Fruit fly (Drosophila melanogaster) whole organism, embryonic: Measurements from ENCODE around the gene Paics.
A peak's percentile ranks its signal among the peaks of the same experiment; 100 is the strongest.

Source experiments
- Awh ChIP-seq: fragments of 200-800 bp; sonication (Bioruptor generic); IDR thresholded peaks from 2 replicates; pipeline ENCODE4, ENCODE4 v1.3.6; 2022; ENCODE audit warnings: missing biosample characterization, missing genetic modification characterization
- B-H2 ChIP-seq: fragments of 200-800 bp; sonication (Bioruptor generic); optimal IDR thresholded peaks from 2 replicates; lab custom pipeline; 2018; ENCODE audit warnings: missing biosample characterization, mild to moderate bottlenecking, missing genetic modification characterization
- CG1024 ChIP-seq: fragments of 200-800 bp; sonication (Bioruptor generic); IDR thresholded peaks from 2 replicates; pipeline ENCODE4 v1.3.6; 2022; ENCODE audit warnings: missing biosample characterization, missing genetic modification characterization
- CG10654 ChIP-seq: fragments of 200-800 bp; sonication (Bioruptor generic); optimal IDR thresholded peaks from 2 replicates; lab custom pipeline; 2016; ENCODE audit warnings: missing biosample characterization, missing genetic modification characterization
- CG11723 ChIP-seq: fragments of 200-800 bp; sonication (Bioruptor generic); optimal IDR thresholded peaks from 2 replicates; lab custom pipeline; 2017; ENCODE audit warnings: missing biosample characterization, mild to moderate bottlenecking, missing genetic modification characterization
- CG12219 ChIP-seq: fragments of 200-800 bp; sonication (Bioruptor generic); optimal IDR thresholded peaks from 3 replicates; lab custom pipeline; 2018; ENCODE audit warnings: missing biosample characterization, mild to moderate bottlenecking, missing genetic modification characterization
- CG1233 ChIP-seq: fragments of 200-800 bp; sonication (Bioruptor generic); optimal IDR thresholded peaks from 4 replicates; lab custom pipeline; 2018; ENCODE audit warnings: missing biosample characterization, mild to moderate bottlenecking, missing genetic modification characterization
- CG15011 ChIP-seq: fragments of 200-800 bp; sonication (Bioruptor generic); optimal IDR thresholded peaks from 3 replicates; lab custom pipeline; 2018; ENCODE audit warnings: missing biosample characterization, mild to moderate bottlenecking, missing genetic modification characterization
- CG15269 ChIP-seq: fragments of 200-800 bp; sonication (Bioruptor generic); optimal IDR thresholded peaks from 2 replicates; lab custom pipeline; 2018; ENCODE audit warnings: missing biosample characterization, mild to moderate bottlenecking, missing genetic modification characterization, moderate library complexity
- CG17802 ChIP-seq: fragments of 200-800 bp; sonication (Bioruptor generic); optimal IDR thresholded peaks from 2 replicates; lab custom pipeline; 2018; ENCODE audit warnings: missing biosample characterization, mild to moderate bottlenecking, missing genetic modification characterization, moderate library complexity
- CG1832 ChIP-seq: fragments of 200-800 bp; sonication (Bioruptor generic); optimal IDR thresholded peaks from 2 replicates; lab custom pipeline; 2017; ENCODE audit warnings: missing biosample characterization, mild to moderate bottlenecking, missing genetic modification characterization, inconsistent platforms
- CG31224 ChIP-seq: fragments of 200-800 bp; sonication (Bioruptor generic); IDR thresholded peaks from 2 replicates; pipeline ENCODE4 v1.3.6; 2022; ENCODE audit warnings: missing biosample characterization, missing genetic modification characterization
- CG31388 ChIP-seq: fragments of 200-800 bp; sonication (Bioruptor generic); optimal IDR thresholded peaks from 2 replicates; lab custom pipeline; 2016; ENCODE audit warnings: missing biosample characterization, missing genetic modification characterization
- CG31441 ChIP-seq: fragments of 200-800 bp; sonication (Bioruptor generic); IDR thresholded peaks from 2 replicates; pipeline ENCODE4 v1.3.6; 2022; ENCODE audit warnings: missing biosample characterization, missing genetic modification characterization
- CG3407 ChIP-seq: fragments of 200-800 bp; sonication (Bioruptor generic); optimal IDR thresholded peaks from 2 replicates; lab custom pipeline; 2018; ENCODE audit warnings: missing biosample characterization, mild to moderate bottlenecking, missing genetic modification characterization
- CG4617 ChIP-seq: fragments of 200-800 bp; sonication (Bioruptor generic); optimal IDR thresholded peaks from 3 replicates; lab custom pipeline; 2016; ENCODE audit warnings: missing biosample characterization, missing genetic modification characterization, borderline replicate concordance
- CG6175 ChIP-seq: fragments of 200-800 bp; sonication (Bioruptor generic); IDR thresholded peaks from 3 replicates; pipeline ENCODE4 v1.3.6; 2022; ENCODE audit warnings: missing biosample characterization, missing genetic modification characterization
- CG6791 ChIP-seq: fragments of 200-800 bp; sonication (Bioruptor generic); IDR thresholded peaks from 3 replicates; pipeline ENCODE4 v1.3.6; 2022; ENCODE audit warnings: missing biosample characterization, missing genetic modification characterization; ENCODE audit not compliant: partially characterized antibody
- CG6854 ChIP-seq: fragments of 200-800 bp; sonication (Bioruptor generic); optimal IDR thresholded peaks from 3 replicates; lab custom pipeline; 2017; ENCODE audit warnings: missing biosample characterization, mild to moderate bottlenecking, missing genetic modification characterization
- CG8281 ChIP-seq: fragments of 200-800 bp; sonication (Bioruptor generic); optimal IDR thresholded peaks from 2 replicates; lab custom pipeline; 2018; ENCODE audit warnings: missing biosample characterization, mild to moderate bottlenecking, missing genetic modification characterization, moderate library complexity
- CG8290 ChIP-seq, 3 experiments: fragments of 200-800 bp; sonication (Bioruptor generic); optimal IDR thresholded peaks; 2 replicates each; lab custom pipeline; 2016 to 2019; ENCODE audit warnings: missing biosample characterization in 3 of 3, missing genetic modification characterization in 3 of 3, mild to moderate bottlenecking in 2 of 3, moderate library complexity in 1 of 3
- CG8359 ChIP-seq: fragments of 200-800 bp; sonication (Bioruptor generic); optimal IDR thresholded peaks from 2 replicates; lab custom pipeline; 2017; ENCODE audit warnings: missing biosample characterization, mild to moderate bottlenecking, missing genetic modification characterization, borderline replicate concordance
- Chrac-16 ChIP-seq: fragments of 200-800 bp; sonication (Bioruptor generic); optimal IDR thresholded peaks from 3 replicates; lab custom pipeline; 2016; ENCODE audit warnings: missing biosample characterization, missing genetic modification characterization
- Doc3 ChIP-seq: fragments of 200-800 bp; sonication (Bioruptor generic); IDR thresholded peaks from 3 replicates; pipeline ENCODE4 v1.3.6; 2022; ENCODE audit warnings: missing biosample characterization, missing genetic modification characterization; ENCODE audit not compliant: partially characterized antibody
- Fer2 ChIP-seq: fragments of 200-800 bp; sonication (Bioruptor generic); optimal IDR thresholded peaks from 2 replicates; lab custom pipeline; 2018; ENCODE audit warnings: missing biosample characterization, mild to moderate bottlenecking, missing genetic modification characterization, moderate library complexity
- Gsc ChIP-seq: fragments of 200-800 bp; sonication (Bioruptor generic); IDR thresholded peaks from 2 replicates; pipeline ENCODE4 v1.3.6; 2022; ENCODE audit warnings: missing biosample characterization, missing genetic modification characterization
- H2.0 ChIP-seq: fragments of 200-800 bp; sonication (Bioruptor generic); IDR thresholded peaks from 2 replicates; pipeline ENCODE4 v1.3.6; 2022; ENCODE audit warnings: missing biosample characterization, missing genetic modification characterization
- Hmr ChIP-seq: fragments of 200-800 bp; sonication (Bioruptor generic); optimal IDR thresholded peaks from 3 replicates; lab custom pipeline; 2017; ENCODE audit warnings: mild to moderate bottlenecking, missing biosample characterization, missing genetic modification reagents, missing genetic modification characterization
- Lhr ChIP-seq: fragments of 200-800 bp; sonication (Bioruptor generic); optimal IDR thresholded peaks from 3 replicates; lab custom pipeline; 2017; ENCODE audit warnings: mild to moderate bottlenecking, missing biosample characterization, missing genetic modification reagents, missing genetic modification characterization
- MBD-R2 ChIP-seq: fragments of 200-800 bp; sonication (Bioruptor generic); IDR thresholded peaks from 2 replicates; pipeline ENCODE4 v1.3.6; 2022; ENCODE audit warnings: missing biosample characterization, missing genetic modification characterization
- Meics ChIP-seq: fragments of 200-800 bp; sonication (Bioruptor generic); optimal IDR thresholded peaks from 2 replicates; lab custom pipeline; 2017; ENCODE audit warnings: missing biosample characterization, mild to moderate bottlenecking, missing genetic modification characterization
- Sry-β ChIP-seq: fragments of 200-800 bp; sonication (Bioruptor generic); optimal IDR thresholded peaks from 2 replicates; lab custom pipeline; 2018; ENCODE audit warnings: missing biosample characterization, mild to moderate bottlenecking, missing genetic modification characterization, moderate library complexity
- aop ChIP-seq: fragments of 200-800 bp; sonication (Bioruptor generic); IDR thresholded peaks from 2 replicates; pipeline ENCODE4 v1.3.6; 2022; ENCODE audit warnings: missing biosample characterization, missing genetic modification characterization
- bab2 ChIP-seq: fragments of 200-800 bp; sonication (Bioruptor generic); optimal IDR thresholded peaks from 2 replicates; lab custom pipeline; 2016; ENCODE audit warnings: missing biosample characterization, missing genetic modification characterization
- bbx ChIP-seq: fragments of 200-800 bp; sonication (Bioruptor generic); IDR thresholded peaks from 2 replicates; pipeline ENCODE4 v1.3.6; 2022; ENCODE audit warnings: missing biosample characterization, missing genetic modification characterization; ENCODE audit not compliant: partially characterized antibody
- cg ChIP-seq: fragments of 200-800 bp; sonication (Bioruptor generic); optimal IDR thresholded peaks from 3 replicates; lab custom pipeline; 2019; ENCODE audit warnings: missing biosample characterization, mild to moderate bottlenecking, missing genetic modification characterization, moderate library complexity
- corto ChIP-seq: fragments of 200-800 bp; sonication (Bioruptor generic); optimal IDR thresholded peaks from 2 replicates; lab custom pipeline; 2016; ENCODE audit warnings: missing biosample characterization, mild to moderate bottlenecking, missing genetic modification characterization, moderate library complexity
- gsb ChIP-seq: fragments of 200-800 bp; sonication (Bioruptor generic); IDR thresholded peaks from 2 replicates; pipeline ENCODE4 v1.3.6; 2022; ENCODE audit warnings: missing biosample characterization, missing genetic modification characterization
- hth ChIP-seq: fragments of >200 bp; optimal IDR thresholded peaks from 2 replicates; lab custom pipeline; 2017; ENCODE audit warnings: inconsistent platforms
- ind ChIP-seq: fragments of 200-800 bp; sonication (Bioruptor generic); optimal IDR thresholded peaks from 3 replicates; lab custom pipeline; 2016; ENCODE audit warnings: missing biosample characterization, missing genetic modification characterization
- onecut ChIP-seq: fragments of 200-800 bp; sonication (Bioruptor generic); IDR thresholded peaks from 2 replicates; pipeline ENCODE4 v1.3.6; 2022; ENCODE audit warnings: missing biosample characterization, missing genetic modification characterization
- p53 ChIP-seq: fragments of 200-800 bp; sonication (Bioruptor generic); optimal IDR thresholded peaks from 2 replicates; lab custom pipeline; 2016; ENCODE audit warnings: missing biosample characterization, missing genetic modification characterization
- pfk ChIP-seq: fragments of 200-800 bp; sonication (Bioruptor generic); optimal IDR thresholded peaks from 2 replicates; lab custom pipeline; 2018; ENCODE audit warnings: missing biosample characterization, mild to moderate bottlenecking, missing genetic modification characterization, moderate library complexity
- pita ChIP-seq: fragments of 200-800 bp; sonication (Bioruptor generic); optimal IDR thresholded peaks from 2 replicates; lab custom pipeline; 2017; ENCODE audit warnings: missing biosample characterization, mild to moderate bottlenecking, missing genetic modification characterization
- rib ChIP-seq: fragments of 200-800 bp; sonication (Bioruptor generic); IDR thresholded peaks from 2 replicates; pipeline ENCODE4 v1.3.6; 2022; ENCODE audit warnings: missing biosample characterization, missing genetic modification characterization
- shn ChIP-seq: fragments of 200-800 bp; sonication (Bioruptor generic); optimal IDR thresholded peaks from 3 replicates; lab custom pipeline; 2016; ENCODE audit warnings: missing biosample characterization, missing genetic modification characterization
- sima ChIP-seq: fragments of 200-800 bp; sonication (Bioruptor generic); optimal IDR thresholded peaks from 2 replicates; lab custom pipeline; 2016; ENCODE audit warnings: missing biosample characterization, missing genetic modification characterization
- trem ChIP-seq: fragments of 200-800 bp; optimal IDR thresholded peaks from 3 replicates; lab custom pipeline; 2019; ENCODE audit warnings: missing biosample characterization, mild to moderate bottlenecking, missing genetic modification characterization, moderate library complexity
- tx ChIP-seq: fragments of 200-800 bp; sonication (Bioruptor generic); optimal IDR thresholded peaks from 2 replicates; lab custom pipeline; 2016; ENCODE audit warnings: missing biosample characterization, missing genetic modification characterization
- vfl ChIP-seq: fragments of 200-800 bp; sonication (Bioruptor generic); optimal IDR thresholded peaks from 2 replicates; lab custom pipeline; 2016; ENCODE audit warnings: missing biosample characterization, missing genetic modification characterization

Paics gene

DNA sequence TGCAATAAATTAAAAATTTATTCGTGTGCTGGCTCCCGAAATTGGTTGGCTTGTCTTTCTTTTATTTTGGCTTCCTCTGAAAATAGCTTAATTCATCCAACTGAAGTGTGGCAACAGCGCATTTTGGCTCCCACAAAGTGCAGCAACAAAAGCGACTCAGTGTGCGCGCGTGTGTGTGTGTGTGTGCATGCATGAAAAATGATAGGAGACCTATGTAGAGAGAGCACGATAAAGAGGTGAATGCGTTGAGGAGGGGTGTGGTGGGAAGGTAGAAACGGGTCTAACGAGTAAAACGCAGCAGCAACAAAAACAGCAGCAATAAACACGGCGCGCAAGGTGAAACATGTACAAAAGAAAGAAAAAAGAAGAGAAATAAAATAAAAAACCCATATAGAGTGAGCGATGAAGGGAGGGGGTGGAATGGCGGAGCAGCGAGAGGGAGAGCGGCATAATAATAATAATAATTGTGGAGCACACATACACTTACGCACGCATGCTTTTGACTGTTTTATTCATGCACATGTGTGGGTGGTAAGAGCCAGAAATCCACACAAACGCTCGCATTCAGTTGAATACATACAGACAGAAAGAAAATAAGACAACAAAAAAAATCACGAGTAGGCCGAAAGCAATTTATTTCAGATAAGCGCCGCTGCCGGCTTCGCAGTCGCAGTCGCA lies 23.2 kb downstream of the Paics start (continued):
- no peak for TF ChIP-seq CG6791
- no peak for TF ChIP-seq Lhr (GFP tag; lab: Kevin White, UChicago)
- TF ChIP-seq CG12219 (GFP tag; lab: Kevin White, UChicago), result no peak
- no peak for TF ChIP-seq CG17802
- no peak for TF ChIP-seq CG4617 (GFP tag; lab: Kevin White, UChicago)
- no peak for TF ChIP-seq Fer2 (tag; lab: Kevin White, UChicago)
- TF ChIP-seq CG3407 (GFP tag; lab: Kevin White, UChicago), result peak; percentile 100
- TF ChIP-seq bab2 (GFP tag; lab: Kevin White, UChicago), result no peak
- TF ChIP-seq Sry-β, result no peak
- no peak for TF ChIP-seq B-H2 (GFP tag; lab: Kevin White, UChicago)
- TF ChIP-seq ind, result no peak
- no peak for TF ChIP-seq hth (lab: Kevin White, UChicago)
- TF ChIP-seq vfl (GFP tag; lab: Kevin White, UChicago), result no peak
- peak; percentile 38 for TF ChIP-seq corto
- TF ChIP-seq Chrac-16 (GFP tag; lab: Kevin White, UChicago), result no peak
- TF ChIP-seq Doc3 (GFP tag; lab: Robert Waterston, UW), result no peak
- TF ChIP-seq cg (GFP tag; lab: Kevin White, UChicago), result peak; percentile 88
- no peak for TF ChIP-seq onecut (GFP tag; lab: Robert Waterston, UW)
- no peak for TF ChIP-seq CG6175 (GFP tag; lab: Robert Waterston, UW)
- TF ChIP-seq Hmr (GFP tag; lab: Kevin White, UChicago), result peak; percentile 56
- TF ChIP-seq CG8290 (GFP tag; optimal IDR thresholded peaks at IDR 0.05; lab: Kevin White, UChicago), result no peak
- TF ChIP-seq CG8290 (tag; optimal IDR thresholded peaks at IDR 0.05; lab: Kevin White, UChicago), result no peak
- no peak for TF ChIP-seq aop
- TF ChIP-seq CG31224 (GFP tag; lab: Robert Waterston, UW), result no peak
- TF ChIP-seq Meics, result peak; percentile 16
- peak; percentile 86 for TF ChIP-seq p53 (GFP tag; lab: Kevin White, UChicago)
- no peak for TF ChIP-seq CG6854 (GFP tag; lab: Kevin White, UChicago)
- TF ChIP-seq Awh (GFP tag; lab: Robert Waterston, UW), result no peak
- no peak for TF ChIP-seq tx (GFP tag; lab: Kevin White, UChicago)
- TF ChIP-seq CG15269 (tag; lab: Kevin White, UChicago), result no peak
- no peak for TF ChIP-seq H2.0 (GFP tag; lab: Robert Waterston, UW)
- TF ChIP-seq sima, result no peak
- TF ChIP-seq gsb (GFP tag; lab: Robert Waterston, UW), result no peak
- TF ChIP-seq shn (GFP tag; lab: Kevin White, UChicago), result no peak
- TF ChIP-seq CG8281 (tag; lab: Kevin White, UChicago), result no peak
- no peak for TF ChIP-seq pfk
- TF ChIP-seq CG1233 (GFP tag; lab: Kevin White, UChicago), result no peak
- TF ChIP-seq pita (GFP tag; lab: Kevin White, UChicago), result no peak
- TF ChIP-seq Gsc (GFP tag; lab: Robert Waterston, UW), result no peak
- no peak for TF ChIP-seq CG31388 (GFP tag; lab: Kevin White, UChicago)
- no peak for TF ChIP-seq CG31441 (GFP tag; lab: Robert Waterston, UW)
- TF ChIP-seq bbx, result no peak
- TF ChIP-seq rib (GFP tag; lab: Robert Waterston, UW), result no peak
- no peak for TF ChIP-seq CG1024
- no peak for TF ChIP-seq CG1832 (GFP tag; lab: Kevin White, UChicago)
- TF ChIP-seq CG11723 (GFP tag; lab: Kevin White, UChicago), result no peak
- no peak for TF ChIP-seq trem (tag; lab: Kevin White, UChicago)
- no peak for TF ChIP-seq CG8359
- no peak for TF ChIP-seq CG10654 (GFP tag; lab: Kevin White, UChicago)
- TF ChIP-seq CG15011 (GFP tag; lab: Kevin White, UChicago), result no peak
- no peak for TF ChIP-seq MBD-R2 (GFP tag; lab: Robert Waterston, UW)
